Fruit fly (Drosophila melanogaster): ENCODE results near the gene CG34302.

Gene CG34302

DNA sequence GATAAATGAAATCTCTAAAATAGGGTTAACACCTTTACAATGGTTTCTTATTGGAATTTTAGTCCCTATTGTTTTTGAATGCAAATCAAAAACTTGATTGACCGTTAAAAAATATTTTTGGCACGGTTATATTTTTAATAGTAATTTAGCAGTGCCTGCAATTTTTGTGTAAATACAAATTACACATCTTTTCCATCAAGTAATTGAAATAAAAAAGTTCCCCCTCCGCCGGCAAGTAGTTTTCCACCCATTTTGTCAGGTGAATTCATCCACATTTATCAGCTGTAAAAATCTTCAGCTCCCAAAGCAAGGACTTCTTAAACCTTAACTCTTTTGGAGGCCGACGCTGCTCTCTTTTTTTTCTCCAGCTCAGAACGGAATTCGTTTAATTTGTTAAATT, at the start of gene CG34302:
Gene CG34302, minus strand, starts transcription at position 101 of the 400 bp plus-strand sequence.
- TF ChIP-seq CG10462 (GFP tag; optimal IDR thresholded peaks at IDR 0.05) (no peak), CG16815 (GFP tag; optimal IDR thresholded peaks at IDR 0.05) (no peak)

DNA sequence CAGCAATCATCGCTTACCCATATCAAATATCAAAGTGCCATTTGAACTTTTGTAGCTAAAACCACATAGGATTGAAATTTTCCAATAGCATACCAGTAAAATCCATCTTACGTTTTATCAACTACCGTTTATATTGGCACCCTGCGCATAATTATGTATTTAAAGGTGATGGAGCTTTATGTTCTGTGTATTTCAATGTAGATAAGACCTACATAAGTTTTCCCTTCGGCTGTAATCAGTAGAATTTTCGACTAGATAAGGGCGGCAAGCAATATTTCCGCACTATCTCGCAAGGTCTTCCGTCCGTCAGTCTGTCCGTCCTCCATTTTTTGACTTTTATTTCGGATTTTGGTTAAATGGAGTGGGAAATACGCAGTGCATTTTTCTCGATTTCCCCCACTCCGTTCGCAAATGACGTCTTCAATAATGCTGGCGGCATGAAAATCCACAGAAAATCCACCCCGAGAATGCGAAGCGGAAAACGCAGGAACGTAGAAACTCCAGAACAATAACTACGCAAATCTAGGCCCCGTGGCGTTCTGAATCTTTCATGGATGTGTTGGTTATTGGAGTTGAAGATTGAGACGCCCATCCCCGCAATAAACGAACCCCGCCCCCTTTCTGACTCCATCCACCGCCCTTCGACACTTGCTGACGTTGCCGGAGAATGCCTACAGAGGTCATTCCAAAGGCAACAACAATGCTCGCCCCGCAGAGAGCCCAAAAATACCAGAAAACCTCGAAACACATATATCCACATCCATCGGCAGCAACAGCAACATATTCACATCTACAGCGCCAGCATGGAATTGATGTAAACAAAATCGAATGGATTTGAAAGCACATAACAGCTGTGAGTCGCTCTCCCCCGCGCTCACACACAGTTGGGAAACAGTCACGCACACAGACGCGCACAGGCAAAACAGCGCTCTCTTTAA, 49.5 kb upstream of the CG34302 start:
- TF ChIP-seq wdn (GFP tag; IDR thresholded peaks at IDR 0.05): no peak
- TF ChIP-seq gcm2 (GFP tag; optimal IDR thresholded peaks at IDR 0.05): no peak
- TF ChIP-seq CG30020 (tag; optimal IDR thresholded peaks at IDR 0.05): no peak
- TF ChIP-seq bab2 (GFP tag; optimal IDR thresholded peaks at IDR 0.05): no peak
- peak; percentile 24 for TF ChIP-seq phol (tag; optimal IDR thresholded peaks at IDR 0.05)
- peak; percentile 62 for TF ChIP-seq CG10543 (GFP tag; optimal IDR thresholded peaks at IDR 0.05)
- TF ChIP-seq CG8089 (GFP tag; optimal IDR thresholded peaks at IDR 0.05): no peak
- TF ChIP-seq kni (GFP tag; optimal IDR thresholded peaks at IDR 0.05): peak; percentile 55
- peak; percentile 96 for TF ChIP-seq ERR (GFP tag; optimal IDR thresholded peaks at IDR 0.05)
- no peak for TF ChIP-seq stwl (tag; optimal IDR thresholded peaks at IDR 0.05)
- TF ChIP-seq Trl (optimal IDR thresholded peaks at IDR 0.05): peak; percentile 81 to 86
- no peak for TF ChIP-seq Trl (GFP tag; optimal IDR thresholded peaks at IDR 0.05)
- peak; percentile 28 for TF ChIP-seq CG8281 (tag; optimal IDR thresholded peaks at IDR 0.05)
- peak; percentile 12 for TF ChIP-seq CG17359 (tag; optimal IDR thresholded peaks at IDR 0.05)
- TF ChIP-seq GATAe (GFP tag; conservative IDR thresholded peaks at IDR 0.05): peak; percentile 52; the same call in 1 of the 2 replicates
- TF ChIP-seq fu2 (GFP tag; optimal IDR thresholded peaks at IDR 0.05): no peak
- TF ChIP-seq crol (GFP tag; IDR thresholded peaks at IDR 0.05): peak; percentile 70
- peak; percentile 34; the same call in 1 of the 2 replicates for TF ChIP-seq Bgb (GFP tag; IDR thresholded peaks at IDR 0.05; ENCODE audit: partially characterized antibody)
- TF ChIP-seq exex (tag; optimal IDR thresholded peaks at IDR 0.05): peak; percentile 65
- TF ChIP-seq grn (GFP tag; optimal IDR thresholded peaks at IDR 0.05): peak; percentile 47
- no peak for TF ChIP-seq gt (GFP tag; IDR thresholded peaks at IDR 0.05)
- TF ChIP-seq mirr (GFP tag; optimal IDR thresholded peaks at IDR 0.05): peak; percentile 77
- peak; percentile 77 for TF ChIP-seq pros (GFP tag; optimal IDR thresholded peaks at IDR 0.05)
- TF ChIP-seq danr (GFP tag; IDR thresholded peaks at IDR 0.05): no peak
- peak; percentile 26 for TF ChIP-seq CG2678 (tag; optimal IDR thresholded peaks at IDR 0.05)
- TF ChIP-seq CG17385 (GFP tag; optimal IDR thresholded peaks at IDR 0.05): peak; percentile 14
- peak; percentile 12 for TF ChIP-seq HLHmδ (GFP tag; optimal IDR thresholded peaks at IDR 0.05)
- TF ChIP-seq Med (GFP tag): peak; percentile 44
- TF ChIP-seq CG12155 (GFP tag; optimal IDR thresholded peaks at IDR 0.05): no peak
- no peak for TF ChIP-seq CG12659 (GFP tag; optimal IDR thresholded peaks at IDR 0.05)
- TF ChIP-seq Bdp1 (GFP tag; optimal IDR thresholded peaks at IDR 0.05): no peak
- TF ChIP-seq CG34422 (GFP tag; IDR thresholded peaks at IDR 0.05): no peak; the same call in 2 of the 3 replicates
- TF ChIP-seq Chrac-16 (GFP tag; optimal IDR thresholded peaks at IDR 0.05): no peak
- TF ChIP-seq CG16863 (GFP tag; optimal IDR thresholded peaks at IDR 0.05): no peak
- TF ChIP-seq pfk (GFP tag; optimal IDR thresholded peaks at IDR 0.05): peak; percentile 39
- peak; percentile 5 for TF ChIP-seq CG2875 (GFP tag; optimal IDR thresholded peaks at IDR 0.05)
- no peak for TF ChIP-seq her (GFP tag; optimal IDR thresholded peaks at IDR 0.05)
- peak; percentile 62 for TF ChIP-seq CG4360 (GFP tag; IDR thresholded peaks at IDR 0.05)
- TF ChIP-seq CG13894 (tag; optimal IDR thresholded peaks at IDR 0.05): peak; percentile 75
- no peak for TF ChIP-seq Tbp (GFP tag; optimal IDR thresholded peaks at IDR 0.05)
- peak; percentile 71 for TF ChIP-seq CG13624 (GFP tag; optimal IDR thresholded peaks at IDR 0.05)
- TF ChIP-seq CG2202 (tag; optimal IDR thresholded peaks at IDR 0.05): no peak
- TF ChIP-seq pan (optimal IDR thresholded peaks at IDR 0.05): no peak
- no peak for TF ChIP-seq pan (GFP tag; optimal IDR thresholded peaks at IDR 0.05 in 1 of 2, IDR thresholded peaks at IDR 0.05 in 1 of 2)
- peak in 1 of 2 experiments; percentile 59 for TF ChIP-seq insv (GFP tag; optimal IDR thresholded peaks at IDR 0.05)

Measured in whole organism, embryonic.